Worm (Caenorhabditis elegans) whole organism, L4/young adult: ENCODE data around the gene acl-7.

Experiments used
- W03F9.2 ChIP-seq: fragments of 150-350 bp; optimal IDR thresholded peaks from 2 replicates; lab custom pipeline; 2014; ENCODE audit warnings: missing biosample characterization, missing genetic modification characterization
- dao-5 ChIP-seq: sonication (generic microtip); optimal IDR thresholded peaks from 2 replicates; lab custom pipeline; 2016; ENCODE audit warnings: missing genotype, missing genetic modification characterization, moderate library complexity, missing compliant biosample characterization
- him-1 ChIP-seq: sonication (generic microtip); optimal IDR thresholded peaks from 2 replicates; lab custom pipeline; 2016; ENCODE audit warnings: missing genotype, missing genetic modification reagents, missing genetic modification characterization, missing compliant biosample characterization

ce11 chrII:12828863-12829262 lies 12.6 kb upstream of the acl-7 start, which contains the start of gene Y46G5A.23:
- TF ChIP-seq W03F9.2 (no peak), dao-5 (tag; lab: Kevin White, UChicago) (no peak), him-1 (tag; lab: Kevin White, UChicago) (no peak)
